Worm (Caenorhabditis elegans) whole organism, L3 larva: ENCODE results near the gene spas-1.

Experiments used
- fkh-10 ChIP-seq: sonication (generic microtip); optimal IDR thresholded peaks from 2 replicates; lab custom pipeline; 2017; ENCODE audit warnings: missing biosample characterization, missing genetic modification reagents, missing genetic modification characterization
- nhr-237 ChIP-seq: fragments of 150-350 bp; optimal IDR thresholded peaks from 2 replicates; lab custom pipeline; 2014; ENCODE audit warnings: missing biosample characterization, missing genetic modification characterization
- skn-1 ChIP-seq: fragments of 150-350 bp; optimal IDR thresholded peaks from 2 replicates; lab custom pipeline; 2014; ENCODE audit warnings: missing biosample characterization, missing genetic modification characterization
- zag-1 ChIP-seq: fragments of 150-350 bp; optimal IDR thresholded peaks from 2 replicates; lab custom pipeline; 2014; ENCODE audit warnings: missing biosample characterization, missing genetic modification characterization
- ztf-4 ChIP-seq: fragments of 150-350 bp; optimal IDR thresholded peaks from 2 replicates; lab custom pipeline; 2014; ENCODE audit warnings: missing biosample characterization, missing genetic modification characterization

- TF ChIP-seq ztf-4 (tag; lab: Kevin White, UChicago): no peak
- peak; percentile 67 for TF ChIP-seq skn-1
- no peak for TF ChIP-seq zag-1 (tag; lab: Kevin White, UChicago)
- TF ChIP-seq fkh-10 (GFP tag; lab: Kevin White, UChicago): no peak
- TF ChIP-seq nhr-237 (tag; lab: Kevin White, UChicago): no peak
These were observed 43.2 kb downstream of the spas-1 start for ce11 chrV:9218655-9219389.
